Fruit fly (Drosophila melanogaster): ENCODE data around the gene NELF-B.

DNA sequence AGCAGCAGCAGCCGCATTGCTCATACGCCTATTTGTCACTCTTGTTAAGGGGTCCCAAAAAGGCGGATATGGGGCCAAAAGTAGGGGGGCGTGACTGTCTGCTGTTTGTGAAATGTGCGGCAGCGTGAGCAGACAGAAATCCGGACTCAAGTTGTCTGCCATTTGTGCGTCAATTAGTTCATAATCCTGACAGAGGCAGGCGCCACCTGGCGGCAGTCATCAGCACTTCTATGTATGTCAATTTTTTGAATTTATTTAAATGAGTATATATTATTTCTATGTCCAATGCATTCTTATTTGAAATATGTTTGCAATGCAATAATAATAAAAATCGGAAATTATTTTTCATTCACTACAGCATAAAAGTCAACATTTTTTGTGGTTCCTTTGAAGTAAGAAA is 15.9 kb upstream of the NELF-B start:
- TF ChIP-seq lola (GFP tag; optimal IDR thresholded peaks at IDR 0.05): no peak
- TF ChIP-seq rgr (GFP tag; optimal IDR thresholded peaks at IDR 0.05): no peak
- TF ChIP-seq dmrt93B (GFP tag; optimal IDR thresholded peaks at IDR 0.05): no peak
